Fruit fly (Drosophila melanogaster) whole organism, wandering third instar larva: ENCODE measurements around the gene upd2.
A peak's percentile ranks its signal among the peaks of the same experiment; 100 is the strongest.

ENCODE experiments used
- Abd-B ChIP-seq: fragments of >200 bp; optimal IDR thresholded peaks from 2 replicates; lab custom pipeline; 2017; ENCODE audit warnings: missing biosample characterization, missing genetic modification characterization
- Dfd ChIP-seq: fragments of >200 bp; optimal IDR thresholded peaks from 2 replicates; lab custom pipeline; 2017; ENCODE audit warnings: missing biosample characterization, missing genetic modification characterization
- Dif ChIP-seq: fragments of 200-275, 200-300 bp; sonication (Bioruptor generic); optimal IDR thresholded peaks from 2 replicates; lab custom pipeline; 2018; ENCODE audit warnings: missing biosample characterization, missing genetic modification characterization; ENCODE audit not compliant: partially characterized antibody
- GATAd ChIP-seq: sonication (Bioruptor generic); optimal IDR thresholded peaks from 2 replicates; lab custom pipeline; 2016; ENCODE audit warnings: missing biosample characterization, missing genetic modification characterization
- HLH106 ChIP-seq: fragments of 200-800 bp; optimal IDR thresholded peaks from 3 replicates; lab custom pipeline; 2019; ENCODE audit warnings: missing biosample characterization, mild to moderate bottlenecking, missing genetic modification characterization, moderate library complexity
- Hnf4 ChIP-seq: fragments of 200-800 bp; sonication (Bioruptor generic); optimal IDR thresholded peaks from 2 replicates; lab custom pipeline; 2016; ENCODE audit warnings: missing biosample characterization, mild to moderate bottlenecking, missing genetic modification characterization
- Hr83 ChIP-seq: fragments of 200-300 bp; sonication (Bioruptor generic); optimal IDR thresholded peaks from 2 replicates; lab custom pipeline; 2016; ENCODE audit warnings: missing biosample characterization, mild to moderate bottlenecking, missing genetic modification characterization, moderate library complexity; ENCODE audit not compliant: poor library complexity, severe bottlenecking
- Jra ChIP-seq: sonication (Bioruptor generic); optimal IDR thresholded peaks from 2 replicates; lab custom pipeline; 2016; ENCODE audit warnings: missing biosample characterization, missing genetic modification characterization
- Mio ChIP-seq: sonication (Bioruptor generic); optimal IDR thresholded peaks from 2 replicates; lab custom pipeline; 2016; ENCODE audit warnings: missing biosample characterization, missing genetic modification characterization
- Myc ChIP-seq: fragments of >200 bp; optimal IDR thresholded peaks from 2 replicates; lab custom pipeline; 2017
- N ChIP-seq: fragments of >200 bp; optimal IDR thresholded peaks from 2 replicates; lab custom pipeline; 2018; ENCODE audit warnings: missing biosample characterization, missing external identifiers, missing genetic modification characterization
- OdsH ChIP-seq: fragments of 200-800 bp; sonication (Bioruptor generic); optimal IDR thresholded peaks from 2 replicates; lab custom pipeline; 2016; ENCODE audit warnings: missing biosample characterization, mild to moderate bottlenecking, missing genetic modification characterization
- Rel ChIP-seq, 2 experiments: fragments of 200-800 bp; sonication (Bioruptor generic) in 1 of 2; optimal IDR thresholded peaks; 2 replicates in 1 of 2; 3 replicates in 1 of 2; lab custom pipeline; 2016 to 2019; ENCODE audit warnings: mild to moderate bottlenecking in 2 of 2, missing biosample characterization in 2 of 2, missing genetic modification characterization in 2 of 2, moderate library complexity in 1 of 2
- Sp1 ChIP-seq: fragments of 200-800 bp; sonication (Bioruptor generic); optimal IDR thresholded peaks from 3 replicates; lab custom pipeline; 2019; ENCODE audit warnings: missing biosample characterization, mild to moderate bottlenecking, missing genetic modification characterization, moderate library complexity
- Vsx2 ChIP-seq: fragments of 200-300, 225-300 bp; sonication (Bioruptor generic); optimal IDR thresholded peaks from 2 replicates; lab custom pipeline; 2018; ENCODE audit warnings: missing biosample characterization, missing genetic modification characterization; ENCODE audit not compliant: partially characterized antibody
- br ChIP-seq: fragments of 200-800 bp; sonication (Bioruptor generic); optimal IDR thresholded peaks from 2 replicates; lab custom pipeline; 2016; ENCODE audit warnings: missing biosample characterization, missing genetic modification characterization
- dmrt93B ChIP-seq: fragments of 200-800 bp; sonication (Bioruptor generic); optimal IDR thresholded peaks from 2 replicates; lab custom pipeline; 2018; ENCODE audit warnings: missing biosample characterization, mild to moderate bottlenecking, missing genetic modification characterization
- dsf ChIP-seq: sonication (Bioruptor generic); optimal IDR thresholded peaks from 2 replicates; lab custom pipeline; 2016; ENCODE audit warnings: missing biosample characterization, missing genetic modification characterization, borderline replicate concordance
- ey ChIP-seq: fragments of 200-800 bp; sonication (Bioruptor generic); optimal IDR thresholded peaks from 2 replicates; lab custom pipeline; 2016; ENCODE audit warnings: missing biosample characterization, missing genetic modification characterization
- foxo ChIP-seq, 2 experiments: fragments of 200-800 bp; sonication (Bioruptor generic); optimal IDR thresholded peaks; 2 replicates in 1 of 2; 3 replicates in 1 of 2; lab custom pipeline; 2016 to 2017; ENCODE audit warnings: missing biosample characterization in 2 of 2, missing genetic modification characterization in 2 of 2
- fru ChIP-seq: fragments of 200-800 bp; sonication (Bioruptor generic); optimal IDR thresholded peaks from 3 replicates; lab custom pipeline; 2016; ENCODE audit warnings: missing biosample characterization, mild to moderate bottlenecking, missing genetic modification characterization
- h ChIP-seq: fragments of 200-800 bp; sonication (Bioruptor generic); optimal IDR thresholded peaks from 3 replicates; lab custom pipeline; 2016; ENCODE audit warnings: missing biosample characterization, mild to moderate bottlenecking, missing genetic modification characterization
- pan ChIP-seq: fragments of >200 bp; optimal IDR thresholded peaks from 2 replicates; lab custom pipeline; 2017
- psq ChIP-seq: fragments of 200-800 bp; sonication (Bioruptor generic); optimal IDR thresholded peaks from 3 replicates; lab custom pipeline; 2017; ENCODE audit warnings: missing biosample characterization, mild to moderate bottlenecking, missing genetic modification characterization, moderate library complexity
- rgr ChIP-seq: fragments of 200-800 bp; sonication (Bioruptor generic); optimal IDR thresholded peaks from 3 replicates; lab custom pipeline; 2016; ENCODE audit warnings: missing biosample characterization, mild to moderate bottlenecking, missing genetic modification characterization
- sage ChIP-seq: fragments of 200-800 bp; sonication (Bioruptor generic); optimal IDR thresholded peaks from 2 replicates; lab custom pipeline; 2016; ENCODE audit warnings: missing biosample characterization, mild to moderate bottlenecking, missing genetic modification characterization
- sv ChIP-seq: fragments of 200-800 bp; sonication (Bioruptor generic); optimal IDR thresholded peaks from 3 replicates; lab custom pipeline; 2016; ENCODE audit warnings: missing biosample characterization, missing genetic modification characterization
- tai ChIP-seq: sonication (Bioruptor generic); optimal IDR thresholded peaks from 2 replicates; lab custom pipeline; 2016; ENCODE audit warnings: missing biosample characterization, missing genetic modification characterization
- woc ChIP-seq: sonication (Bioruptor generic); optimal IDR thresholded peaks from 2 replicates; lab custom pipeline; 2016; ENCODE audit warnings: missing biosample characterization, mild to moderate bottlenecking, missing genetic modification characterization

upd2 gene

dm6 chrX:18225976-18226375 lies 17.1 kb downstream of the upd2 start, which contains the start of gene CG33639:
Gene CG33639, minus strand, starts transcription at chrX:18226076.
- no peak for TF ChIP-seq OdsH (GFP tag; lab: Kevin White, UChicago)
- TF ChIP-seq Dfd (GFP tag; lab: Kevin White, UChicago) = peak; percentile 40

- TF ChIP-seq Mio (GFP tag; lab: Kevin White, UChicago) (no peak), h (GFP tag; lab: Kevin White, UChicago) (no peak), Dfd (GFP tag; lab: Kevin White, UChicago) (no peak), Rel (GFP tag; optimal IDR thresholded peaks at IDR 0.05; lab: Kevin White, UChicago) (no peak), Rel (tag; optimal IDR thresholded peaks at IDR 0.05; lab: Kevin White, UChicago) (no peak), Dif (GFP tag; lab: Kevin White, UChicago) (no peak), Hnf4 (GFP tag; lab: Kevin White, UChicago) (no peak), woc (no peak), br (GFP tag; lab: Kevin White, UChicago) (no peak), Vsx2 (no peak), Jra (GFP tag; lab: Kevin White, UChicago) (no peak), dmrt93B (no peak), HLH106 (no peak), tai (no peak)
Measured at dm6 chrX:18208930-18209477, 34.1 kb downstream of the upd2 start, which contains the start of gene Him. Gene Him, plus strand, starts transcription at chrX:18209427.

DNA sequence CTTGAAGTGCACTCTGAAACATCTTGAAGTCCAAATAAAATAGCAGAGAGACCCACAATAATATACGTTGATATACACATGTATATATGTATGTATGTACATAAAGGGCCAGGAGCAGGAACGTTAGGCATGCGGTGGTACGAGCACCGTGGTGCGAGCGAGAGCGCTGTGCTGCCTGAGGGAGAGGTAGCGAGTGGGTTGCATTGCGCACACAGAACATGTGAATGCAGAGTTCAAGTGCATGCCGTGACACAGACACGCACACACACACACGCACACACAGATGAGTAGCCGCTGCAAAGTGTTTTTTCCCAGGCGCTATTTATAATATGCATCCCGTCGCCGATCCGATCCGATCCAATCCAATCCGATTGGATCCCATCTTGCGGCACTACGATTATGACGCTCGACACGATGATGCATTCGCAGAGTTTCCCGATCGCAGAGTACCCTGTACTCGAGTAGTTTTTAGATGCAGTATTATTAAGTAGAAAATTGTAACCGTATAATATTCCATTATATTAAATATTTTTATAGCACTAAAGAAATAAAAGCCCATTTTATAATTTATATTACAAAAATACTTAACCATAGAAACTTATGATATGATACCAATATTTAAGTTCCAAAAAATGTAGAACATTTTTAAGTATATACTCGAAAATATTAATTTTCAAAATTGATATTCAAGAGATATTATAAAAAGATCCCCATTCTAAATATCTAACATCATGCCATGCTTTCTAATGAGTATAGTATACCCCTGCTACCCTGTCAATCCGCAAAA lies 34.8 kb downstream of the upd2 start:
- TF ChIP-seq sv (GFP tag; lab: Kevin White, UChicago) (no peak), foxo (GFP tag; optimal IDR thresholded peaks at IDR 0.05; lab: Kevin White, UChicago) (no peak), br (GFP tag; lab: Kevin White, UChicago) (no peak), Rel (GFP tag; optimal IDR thresholded peaks at IDR 0.05; lab: Kevin White, UChicago) (no peak), Rel (tag; optimal IDR thresholded peaks at IDR 0.05; lab: Kevin White, UChicago) (no peak), Mio (GFP tag; lab: Kevin White, UChicago) (no peak), rgr (GFP tag; lab: Kevin White, UChicago) (no peak), Vsx2 (no peak), Hr83 (GFP tag; lab: Kevin White, UChicago) (no peak), Abd-B (GFP tag; lab: Kevin White, UChicago) (no peak)

- no peak for TF ChIP-seq OdsH (GFP tag; lab: Kevin White, UChicago)
- no peak for TF ChIP-seq foxo (GFP tag; optimal IDR thresholded peaks at IDR 0.05; lab: Kevin White, UChicago)
- TF ChIP-seq ey (GFP tag; lab: Kevin White, UChicago) = no peak
- TF ChIP-seq Myc (lab: Kevin White, UChicago) = no peak
- TF ChIP-seq rgr (GFP tag; lab: Kevin White, UChicago) = no peak
Measured at dm6 chrX:18207533-18207932, 35.6 kb downstream of the upd2 start.

dm6 chrX:18205044-18205443 lies 38.0 kb downstream of the upd2 start, which contains the start of gene Hesr:
Gene Hesr, minus strand, starts transcription at chrX:18205144.
- TF ChIP-seq Rel (GFP tag; optimal IDR thresholded peaks at IDR 0.05; lab: Kevin White, UChicago) (no peak), Rel (tag; optimal IDR thresholded peaks at IDR 0.05; lab: Kevin White, UChicago) (no peak), br (GFP tag; lab: Kevin White, UChicago) (no peak), psq (GFP tag; lab: Kevin White, UChicago) (no peak), pan (lab: Kevin White, UChicago) (no peak), fru (no peak), dsf (no peak), Jra (GFP tag; lab: Kevin White, UChicago) (no peak), sage (GFP tag; lab: Kevin White, UChicago) (no peak), OdsH (GFP tag; lab: Kevin White, UChicago) (no peak), Myc (lab: Kevin White, UChicago) (no peak), GATAd (GFP tag; lab: Kevin White, UChicago) (no peak), Sp1 (no peak), N (GFP tag; lab: Kevin White, UChicago) (no peak)
